Fruit fly (Drosophila melanogaster) whole organism, adult: ENCODE results near the gene Taf1.

ENCODE experiments used
- CG7101 ChIP-seq: fragments of 200-800 bp; sonication (Bioruptor generic); optimal IDR thresholded peaks from 2 replicates; lab custom pipeline; 2018; ENCODE audit warnings: missing biosample characterization, mild to moderate bottlenecking, missing genetic modification characterization, moderate library complexity
- bab1 ChIP-seq: fragments of 200-800 bp; sonication (Bioruptor generic); optimal IDR thresholded peaks from 3 replicates; lab custom pipeline; 2019; ENCODE audit warnings: missing biosample characterization, mild to moderate bottlenecking, missing genetic modification characterization, moderate library complexity
- kay ChIP-seq: fragments of 200-800 bp; sonication (Bioruptor generic); peaks from one replicate; lab custom pipeline; 2016; ENCODE audit warnings: missing biosample characterization, missing genetic modification characterization, borderline replicate concordance

- TF ChIP-seq kay, result no peak
- TF ChIP-seq bab1 (GFP tag; lab: Kevin White, UChicago), result no peak
- TF ChIP-seq CG7101 (tag; lab: Kevin White, UChicago), result no peak
These were observed 17.5 kb upstream of the Taf1 start, which contains the start of gene CG15177 for dm6 chr3R:6629221-6629620.
